Worm (Caenorhabditis elegans) whole organism, L3 larva: ENCODE measurements around the gene chat-1.

Source experiments
- R02D3.7 ChIP-seq: fragments of 150-350 bp; optimal IDR thresholded peaks from 2 replicates; lab custom pipeline; 2014; ENCODE audit warnings: missing biosample characterization, missing genetic modification characterization
- ZK546.5 ChIP-seq: sonication (generic microtip); optimal IDR thresholded peaks from 2 replicates; lab custom pipeline; 2017; ENCODE audit warnings: missing biosample characterization, missing genetic modification characterization
- aly-2 ChIP-seq: fragments of 150-350 bp; optimal IDR thresholded peaks from 2 replicates; lab custom pipeline; 2014; ENCODE audit warnings: missing biosample characterization, missing genetic modification characterization
- ama-1 ChIP-seq: fragments of 150-350 bp; optimal IDR thresholded peaks from 2 replicates; lab custom pipeline; 2018
- ceh-28 ChIP-seq: fragments of 150-350 bp; optimal IDR thresholded peaks from 2 replicates; lab custom pipeline; 2014; ENCODE audit warnings: missing biosample characterization, missing genetic modification reagents, missing genetic modification characterization
- ceh-82 ChIP-seq: fragments of 150-350 bp; optimal IDR thresholded peaks from 2 replicates; lab custom pipeline; 2014; ENCODE audit warnings: missing biosample characterization, missing genetic modification characterization
- ceh-9 ChIP-seq: sonication (generic microtip); optimal IDR thresholded peaks from 2 replicates; lab custom pipeline; 2018; ENCODE audit warnings: missing biosample characterization, missing genetic modification characterization
- daf-12 ChIP-seq: fragments of 150-350 bp; optimal IDR thresholded peaks from 2 replicates; lab custom pipeline; 2014; ENCODE audit warnings: missing biosample characterization, missing genetic modification reagents, missing genetic modification characterization
- egl-5 ChIP-seq: fragments of 150-350 bp; optimal IDR thresholded peaks from 2 replicates; lab custom pipeline; 2017; ENCODE audit warnings: missing biosample characterization, missing genetic modification reagents, missing genetic modification characterization, inconsistent platforms
- elt-1 ChIP-seq: fragments of 150-350 bp; optimal IDR thresholded peaks from 2 replicates; lab custom pipeline; 2014; ENCODE audit warnings: missing biosample characterization, missing genetic modification characterization
- elt-2 ChIP-seq: sonication (generic microtip); optimal IDR thresholded peaks from 2 replicates; lab custom pipeline; 2016; ENCODE audit warnings: missing genetic modification reagents, mild to moderate bottlenecking, missing genetic modification characterization, missing compliant biosample characterization
- elt-3 ChIP-seq, 3 experiments: fragments of 150-350 bp in 1 of 3; sonication (generic microtip) in 2 of 3; optimal IDR thresholded peaks; 2 replicates in 2 of 3; 4 replicates in 1 of 3; lab custom pipeline; 2014 to 2017; ENCODE audit warnings: missing biosample characterization in 3 of 3, missing genetic modification characterization in 3 of 3
- eor-1 ChIP-seq, 2 experiments: fragments of 150-350 bp; optimal IDR thresholded peaks; 2 replicates each; lab custom pipeline; 2014 to 2018; ENCODE audit warnings: missing biosample characterization in 2 of 2, missing genetic modification characterization in 2 of 2
- fkh-10 ChIP-seq: sonication (generic microtip); optimal IDR thresholded peaks from 2 replicates; lab custom pipeline; 2017; ENCODE audit warnings: missing biosample characterization, missing genetic modification reagents, missing genetic modification characterization
- fkh-2 ChIP-seq: fragments of 150-350 bp; optimal IDR thresholded peaks from 2 replicates; lab custom pipeline; 2014; ENCODE audit warnings: missing biosample characterization, missing genetic modification reagents, missing genetic modification characterization
- hmg-11 ChIP-seq: sonication (generic microtip); optimal IDR thresholded peaks from 2 replicates; lab custom pipeline; 2016; ENCODE audit warnings: missing genetic modification characterization, missing compliant biosample characterization
- jun-1 ChIP-seq: fragments of 150-350 bp; optimal IDR thresholded peaks from 2 replicates; lab custom pipeline; 2014; ENCODE audit warnings: missing biosample characterization, missing genetic modification reagents, missing genetic modification characterization
- lin-15B ChIP-seq: fragments of 150-350 bp; optimal IDR thresholded peaks from 2 replicates; lab custom pipeline; 2014; ENCODE audit warnings: missing biosample characterization, missing genetic modification characterization
- lin-39 ChIP-seq: fragments of 150-350 bp; optimal IDR thresholded peaks from 2 replicates; lab custom pipeline; 2018; ENCODE audit warnings: missing biosample characterization, missing genetic modification reagents, missing genetic modification characterization
- lsy-12 ChIP-seq: sonication (generic microtip); optimal IDR thresholded peaks from 2 replicates; lab custom pipeline; 2016; ENCODE audit warnings: mild to moderate bottlenecking, missing genetic modification characterization, missing compliant biosample characterization
- nfya-1 ChIP-seq: sonication (generic microtip); optimal IDR thresholded peaks from 2 replicates; lab custom pipeline; 2017; ENCODE audit warnings: missing genetic modification characterization, mild to moderate bottlenecking, missing compliant biosample characterization, antibody characterized with exemption, moderate library complexity; ENCODE audit not compliant: insufficient read depth
- nhr-23 ChIP-seq: fragments of 150-350 bp; optimal IDR thresholded peaks from 2 replicates; lab custom pipeline; 2014; ENCODE audit warnings: missing biosample characterization, missing genetic modification reagents, missing genetic modification characterization
- nhr-25 ChIP-seq: sonication (generic microtip); optimal IDR thresholded peaks from 2 replicates; lab custom pipeline; 2017; ENCODE audit warnings: missing biosample characterization, missing genetic modification characterization
- nhr-43 ChIP-seq: sonication (generic microtip); optimal IDR thresholded peaks from 2 replicates; lab custom pipeline; 2016; ENCODE audit warnings: mild to moderate bottlenecking, missing genetic modification characterization, missing compliant biosample characterization; ENCODE audit not compliant: poor library complexity, severe bottlenecking
- nhr-77 ChIP-seq: fragments of 150-350 bp; optimal IDR thresholded peaks from 2 replicates; lab custom pipeline; 2014; ENCODE audit warnings: missing biosample characterization, missing genetic modification characterization
- pha-4 ChIP-seq: fragments of 150-350 bp; optimal IDR thresholded peaks from 2 replicates; lab custom pipeline; 2014; ENCODE audit warnings: missing biosample characterization, missing genetic modification reagents, missing genetic modification characterization
- pqm-1 ChIP-seq: fragments of 150-350 bp; optimal IDR thresholded peaks from 2 replicates; lab custom pipeline; 2017; ENCODE audit warnings: missing biosample characterization, missing genetic modification characterization, inconsistent platforms
- sea-2 ChIP-seq: fragments of 150-350 bp; sonication (generic microtip); optimal IDR thresholded peaks from 4 replicates; lab custom pipeline; 2014; ENCODE audit warnings: missing biosample characterization, missing genetic modification reagents, missing genetic modification characterization
- skn-1 ChIP-seq: fragments of 150-350 bp; optimal IDR thresholded peaks from 2 replicates; lab custom pipeline; 2014; ENCODE audit warnings: missing biosample characterization, missing genetic modification characterization
- snpc-4 ChIP-seq: fragments of 150-350 bp; optimal IDR thresholded peaks from 2 replicates; lab custom pipeline; 2014; ENCODE audit warnings: missing biosample characterization, missing genetic modification characterization
- tbx-2 ChIP-seq: sonication (generic microtip); optimal IDR thresholded peaks from 2 replicates; lab custom pipeline; 2016; ENCODE audit warnings: mild to moderate bottlenecking, missing genetic modification characterization, missing compliant biosample characterization
- zag-1 ChIP-seq: fragments of 150-350 bp; optimal IDR thresholded peaks from 2 replicates; lab custom pipeline; 2014; ENCODE audit warnings: missing biosample characterization, missing genetic modification characterization
- ztf-11 ChIP-seq: fragments of 150-350 bp; optimal IDR thresholded peaks from 2 replicates; lab custom pipeline; 2014; ENCODE audit warnings: missing biosample characterization, missing genetic modification characterization

The chat-1 gene

DNA sequence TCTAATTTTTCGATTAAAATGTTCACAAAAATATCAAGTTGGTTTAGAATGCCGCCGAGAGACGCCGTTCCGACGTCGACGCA is at the start of gene chat-1:
Gene chat-1, plus strand, starts transcription at position 48 of the 83 bp plus-strand sequence.
- TF ChIP-seq eor-1 (tag; optimal IDR thresholded peaks at IDR 0.05; lab: Kevin White, UChicago) (no peak), pqm-1 (no peak), lin-39 (tag; lab: Kevin White, UChicago) (no peak), aly-2 (tag; lab: Kevin White, UChicago) (no peak), sea-2 (GFP tag; lab: Kevin White, UChicago) (no peak), elt-2 (tag; lab: Kevin White, UChicago) (no peak), nhr-43 (tag; lab: Kevin White, UChicago) (no peak), fkh-10 (GFP tag; lab: Kevin White, UChicago) (no peak), skn-1 (tag; lab: Kevin White, UChicago) (no peak), ceh-9 (tag; lab: Kevin White, UChicago) (no peak), ceh-28 (tag; lab: Kevin White, UChicago) (no peak), nhr-25 (tag; lab: Kevin White, UChicago) (no peak), zag-1 (tag; lab: Kevin White, UChicago) (no peak), daf-12 (no peak), egl-5 (tag; lab: Kevin White, UChicago) (no peak)

DNA sequence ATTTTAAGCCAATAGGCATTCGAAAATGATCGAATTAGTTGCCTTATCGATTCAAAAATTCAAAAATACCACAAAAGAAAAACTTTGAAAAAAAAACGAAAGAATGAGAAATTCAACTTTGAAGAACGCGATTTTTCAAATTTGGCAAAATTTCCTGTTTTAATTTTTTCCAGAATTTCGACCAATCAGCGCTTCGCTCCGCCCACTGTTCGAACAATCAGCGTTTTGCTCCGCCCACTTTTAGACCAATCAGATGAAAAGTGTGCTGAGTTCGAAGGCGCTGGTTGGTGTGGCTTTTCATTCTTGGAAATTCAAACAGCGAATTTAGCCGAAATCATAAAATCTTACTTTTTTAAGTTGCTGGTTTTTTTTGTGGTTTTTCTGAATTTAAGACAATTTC is 49.5 kb upstream of the chat-1 start:
- TF ChIP-seq sea-2 (GFP tag; lab: Kevin White, UChicago) (no peak), nfya-1 (peak; percentile 94)

DNA sequence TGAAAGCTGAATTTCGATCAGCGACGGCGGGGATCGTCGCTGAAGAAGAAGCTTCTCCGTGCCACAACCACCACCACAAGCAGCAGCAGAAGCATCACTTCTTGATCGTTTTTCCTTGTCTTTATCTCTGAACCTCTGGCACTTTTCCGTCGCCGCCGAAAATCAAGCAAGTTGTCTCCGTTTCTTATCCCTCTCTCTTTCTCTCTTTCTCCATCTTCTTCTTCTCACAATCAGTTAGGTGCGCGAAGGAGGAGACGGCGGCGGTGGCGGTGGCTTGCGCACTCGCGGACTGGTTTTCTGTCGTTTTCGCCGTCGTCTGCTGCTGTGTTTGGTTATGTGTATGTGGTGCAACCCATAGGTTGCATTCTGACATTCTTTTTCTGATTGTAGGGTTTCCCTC is 48.7 kb upstream of the chat-1 start:
- TF ChIP-seq lsy-12 (tag; lab: Kevin White, UChicago) (peak; percentile 1), R02D3.7 (tag; lab: Kevin White, UChicago) (peak; percentile 17), nhr-25 (tag; lab: Kevin White, UChicago) (peak; percentile 73), pha-4 (tag; lab: Kevin White, UChicago) (peak; percentile 22), ama-1 (lab: Kevin White, UChicago) (peak; percentile 49), tbx-2 (tag; lab: Kevin White, UChicago) (peak; percentile 6), ceh-82 (tag; lab: Kevin White, UChicago) (no peak), nhr-23 (tag; lab: Kevin White, UChicago) (no peak), nhr-43 (tag; lab: Kevin White, UChicago) (peak; percentile 48), aly-2 (tag; lab: Kevin White, UChicago) (no peak), elt-3 (tag; optimal IDR thresholded peaks at IDR 0.05; lab: Kevin White, UChicago) (peak in 1 of 3 experiments; percentile 47), snpc-4 (tag; lab: Kevin White, UChicago) (peak; percentile 27)

DNA sequence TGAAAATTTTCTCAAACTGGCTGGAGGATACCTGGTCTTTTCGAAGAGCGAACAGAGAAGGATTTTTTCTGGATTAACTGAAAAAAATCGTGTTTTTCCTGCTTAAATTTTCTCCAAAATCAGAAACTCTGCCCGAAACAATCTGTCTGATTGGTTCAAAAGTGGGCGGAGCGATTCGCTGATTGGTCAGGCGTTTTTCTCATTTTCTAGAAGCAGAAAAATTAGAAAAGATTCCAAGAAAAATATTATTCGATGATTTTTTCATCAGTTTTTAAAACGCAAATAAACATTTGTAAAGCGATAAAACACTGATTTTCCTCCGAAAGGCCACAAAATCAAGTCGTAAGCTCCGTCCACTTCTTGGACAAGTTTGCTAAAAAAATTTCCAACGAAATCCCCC is 48.2 kb upstream of the chat-1 start:
- TF ChIP-seq hmg-11 (tag; lab: Kevin White, UChicago): no peak
- no peak for TF ChIP-seq daf-12
- TF ChIP-seq jun-1 (tag; lab: Kevin White, UChicago): no peak
- TF ChIP-seq tbx-2 (tag; lab: Kevin White, UChicago): no peak
- TF ChIP-seq elt-1 (tag; lab: Kevin White, UChicago): no peak
- no peak for TF ChIP-seq ceh-28 (tag; lab: Kevin White, UChicago)
- TF ChIP-seq nfya-1: peak; percentile 60

DNA sequence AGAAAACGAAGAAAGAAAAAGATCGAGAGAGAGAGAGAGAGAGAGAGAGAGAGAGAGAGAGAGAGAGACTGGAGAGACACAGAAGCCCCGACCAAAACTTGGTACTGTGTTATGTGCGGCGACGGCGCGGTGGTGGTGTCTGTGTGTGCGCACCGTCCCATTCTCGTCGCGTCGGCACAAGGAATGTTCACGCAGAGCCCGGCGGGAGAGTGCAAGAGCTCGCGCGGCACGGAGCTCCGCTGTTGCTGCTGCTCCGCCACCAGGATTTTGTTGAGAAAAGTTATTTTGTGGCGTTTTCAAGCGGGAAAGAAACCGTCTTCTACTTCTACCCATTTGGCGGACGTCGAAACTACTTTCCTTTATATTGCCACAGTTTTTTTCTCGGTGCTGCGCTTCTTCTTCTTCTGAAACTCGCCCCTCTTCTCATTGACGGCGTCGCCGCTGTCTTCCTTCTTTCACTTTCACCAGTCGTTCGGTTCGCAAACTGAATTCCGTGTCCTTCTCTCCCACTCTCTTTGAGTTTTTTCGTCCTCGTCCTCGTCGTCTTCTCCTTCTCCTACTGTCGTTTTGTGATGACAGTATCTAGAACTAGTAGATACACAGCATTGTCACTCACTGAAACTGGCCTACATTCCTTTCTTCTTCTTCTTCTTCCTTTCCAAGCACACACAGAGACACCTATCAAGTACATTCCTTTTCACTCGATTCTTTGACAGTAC is 47.6 kb upstream of the chat-1 start:
- TF ChIP-seq ztf-11 (tag; lab: Kevin White, UChicago) (no peak), nhr-77 (tag; lab: Kevin White, UChicago) (no peak), egl-5 (tag; lab: Kevin White, UChicago) (no peak), lsy-12 (tag; lab: Kevin White, UChicago) (no peak), ceh-9 (tag; lab: Kevin White, UChicago) (no peak), nhr-25 (tag; lab: Kevin White, UChicago) (peak; percentile 77), ama-1 (lab: Kevin White, UChicago) (peak; percentile 4), ZK546.5 (tag; lab: Kevin White, UChicago) (no peak), elt-3 (tag; optimal IDR thresholded peaks at IDR 0.05; lab: Kevin White, UChicago) (no peak), nfya-1 (no peak), nhr-23 (tag; lab: Kevin White, UChicago) (peak; percentile 12), lin-15B (tag; lab: Kevin White, UChicago) (no peak), pha-4 (tag; lab: Kevin White, UChicago) (peak; percentile 63), fkh-2 (no peak)
